5 fruit fly cellular contexts compared by ENCODE assay signal in genomic region chr2L:499939-500338, dm6.
TF ChIP-seq lines count a peak whose summit lies in the region.

No protein-coding gene starts in this region.

- no peak for TF ChIP-seq CTCF in whole organism, embryonic (GFP tag; optimal IDR thresholded peaks at IDR 0.05; lab: Kevin White, UChicago)

TF ChIP-seq in whole organism, 6 proteins besides CTCF, POLR2A, EP300 and RAD21:
- TF ChIP-seq Dll (optimal IDR thresholded peaks at IDR 0.05; lab: Kevin White, UChicago) = peak; percentile 49
- TF ChIP-seq CG8478 (optimal IDR thresholded peaks at IDR 0.05; lab: Kevin White, UChicago) = no peak
- TF ChIP-seq EcR (GFP tag; optimal IDR thresholded peaks at IDR 0.05; lab: Kevin White, UChicago) = no peak

TF ChIP-seq in whole organism, embryonic, 481 proteins besides CTCF, POLR2A, EP300 and RAD21:
- TF ChIP-seq bbx (GFP tag; IDR thresholded peaks at IDR 0.05; lab: Robert Waterston, UW; ENCODE audit: partially characterized antibody) = peak; percentile 6; the same call in 1 of the 2 replicates
- no peak for TF ChIP-seq Mad (GFP tag; optimal IDR thresholded peaks at IDR 0.05; lab: Kevin White, UChicago)
- peak; percentile 26 for TF ChIP-seq Med (GFP tag; lab: Kevin White, UChicago)
- TF ChIP-seq Ets65A (GFP tag; lab: Kevin White, UChicago) = peak; percentile 6
- no peak for TF ChIP-seq Fer2 (tag; optimal IDR thresholded peaks at IDR 0.05; lab: Kevin White, UChicago)
- 0 out of 2 replicates have a peak, but pooled peaks have one; percentile 23 for TF ChIP-seq CG8765 (GFP tag; IDR thresholded peaks at IDR 0.05; lab: Robert Waterston, UW)
- TF ChIP-seq C15 (GFP tag; IDR thresholded peaks at IDR 0.05; lab: Robert Waterston, UW) = no peak
- TF ChIP-seq CG6175 (GFP tag; IDR thresholded peaks at IDR 0.05; lab: Robert Waterston, UW) = 0 out of 3 replicates have a peak, but pooled peaks have one; percentile 42

TF ChIP-seq in whole organism, prepupa, 60 proteins besides CTCF, POLR2A, EP300 and RAD21:
- TF ChIP-seq CG6792 (GFP tag; optimal IDR thresholded peaks at IDR 0.05; lab: Kevin White, UChicago) = no peak
- no peak for TF ChIP-seq Met (GFP tag; optimal IDR thresholded peaks at IDR 0.05; lab: Kevin White, UChicago)
- TF ChIP-seq CG7368 (GFP tag; optimal IDR thresholded peaks at IDR 0.05; lab: Kevin White, UChicago) = no peak
- no peak for TF ChIP-seq Ets21C (GFP tag; optimal IDR thresholded peaks at IDR 0.05; lab: Kevin White, UChicago)
- no peak for TF ChIP-seq CG4318 (GFP tag; optimal IDR thresholded peaks at IDR 0.05; lab: Kevin White, UChicago)
- no peak for TF ChIP-seq CG11294 (GFP tag; IDR thresholded peaks at IDR 0.05; lab: Robert Waterston, UW)
- TF ChIP-seq eg (GFP tag; IDR thresholded peaks at IDR 0.05; lab: Robert Waterston, UW) = 0 out of 3 replicates have a peak, but pooled peaks have one; percentile 10
- TF ChIP-seq CG9139 (GFP tag; optimal IDR thresholded peaks at IDR 0.05; lab: Kevin White, UChicago) = no peak
- peak in 1 of 2 experiments; percentile 85 for TF ChIP-seq ss (GFP tag; optimal IDR thresholded peaks at IDR 0.05; lab: Kevin White, UChicago)
- TF ChIP-seq CG31627 (GFP tag; optimal IDR thresholded peaks at IDR 0.05; lab: Kevin White, UChicago) = no peak
- peak; percentile 44 for TF ChIP-seq Eip78C (GFP tag; lab: Kevin White, UChicago)
- TF ChIP-seq CG6163 (GFP tag; IDR thresholded peaks at IDR 0.05; lab: Robert Waterston, UW) = 0 out of 3 replicates have a peak, but pooled peaks have one; percentile 20
- TF ChIP-seq CG10631 (GFP tag; optimal IDR thresholded peaks at IDR 0.05; lab: Kevin White, UChicago) = no peak
- peak; percentile 61 for TF ChIP-seq svp (GFP tag; lab: Kevin White, UChicago)
- no peak for TF ChIP-seq CG11762 (GFP tag; optimal IDR thresholded peaks at IDR 0.05; lab: Kevin White, UChicago; ENCODE audit: insufficient read depth)
- no peak for TF ChIP-seq Blimp-1 (GFP tag; optimal IDR thresholded peaks at IDR 0.05; lab: Kevin White, UChicago)
- no peak for TF ChIP-seq topi (GFP tag; optimal IDR thresholded peaks at IDR 0.05; lab: Kevin White, UChicago)
- peak; percentile 31 for TF ChIP-seq CG6854 (GFP tag; optimal IDR thresholded peaks at IDR 0.05; lab: Kevin White, UChicago)

TF ChIP-seq in whole organism, pupa, 21 proteins besides CTCF, POLR2A, EP300 and RAD21:
- peak; percentile 35 for TF ChIP-seq CG13204 (GFP tag; optimal IDR thresholded peaks at IDR 0.05; lab: Kevin White, UChicago)
- TF ChIP-seq Pif1B (GFP tag; optimal IDR thresholded peaks at IDR 0.05; lab: Kevin White, UChicago) = no peak
- peak; percentile 60; the same call in 1 of the 3 replicates for TF ChIP-seq fd96Ca (GFP tag; IDR thresholded peaks at IDR 0.05; lab: Robert Waterston, UW)
- no peak for TF ChIP-seq D1 (tag; optimal IDR thresholded peaks at IDR 0.05; lab: Kevin White, UChicago)
- TF ChIP-seq CG4496 (GFP tag; IDR thresholded peaks at IDR 0.05; lab: Robert Waterston, UW) = peak; percentile 22; the same call in 1 of the 3 replicates
- no peak for TF ChIP-seq CG9948 (tag; optimal IDR thresholded peaks at IDR 0.05; lab: Kevin White, UChicago)
- no peak for TF ChIP-seq Ets98B (GFP tag; IDR thresholded peaks at IDR 0.05; lab: Robert Waterston, UW)
- TF ChIP-seq CG15710 (tag; optimal IDR thresholded peaks at IDR 0.05; lab: Kevin White, UChicago) = no peak
- no peak for TF ChIP-seq CG17806 (tag; optimal IDR thresholded peaks at IDR 0.05; lab: Kevin White, UChicago)
- TF ChIP-seq CG32121 (GFP tag; IDR thresholded peaks at IDR 0.05; lab: Robert Waterston, UW) = no peak
- no peak for TF ChIP-seq CG34367 (tag; optimal IDR thresholded peaks at IDR 0.05; lab: Kevin White, UChicago)
- peak; percentile 0 for TF ChIP-seq EcR (GFP tag; optimal IDR thresholded peaks at IDR 0.05; lab: Kevin White, UChicago)
- TF ChIP-seq CG12605 (GFP tag; IDR thresholded peaks at IDR 0.05; lab: Robert Waterston, UW) = no peak

TF ChIP-seq in whole organism, wandering third instar larva, 38 proteins besides CTCF, POLR2A, EP300 and RAD21:
- TF ChIP-seq HLH106 (tag; optimal IDR thresholded peaks at IDR 0.05; lab: Kevin White, UChicago) = no peak
- TF ChIP-seq woc (GFP tag; optimal IDR thresholded peaks at IDR 0.05; lab: Kevin White, UChicago) = no peak
- TF ChIP-seq dmrt93B (GFP tag; optimal IDR thresholded peaks at IDR 0.05; lab: Kevin White, UChicago) = no peak
- TF ChIP-seq psq (GFP tag; optimal IDR thresholded peaks at IDR 0.05; lab: Kevin White, UChicago) = peak; percentile 19
